Fruit fly (Drosophila melanogaster): ENCODE data around the gene p38c.

Gene p38c

dm6 chr3R:24161173-24161811 is 11.3 kb upstream of the p38c start, which contains the start of the genes Myo95E and TBC1d7 (continued):
- TF ChIP-seq CG7357 (GFP tag; IDR thresholded peaks at IDR 0.05) (peak; percentile 89), Antp (GFP tag; optimal IDR thresholded peaks at IDR 0.05) (peak; percentile 27), CG42726 (GFP tag; IDR thresholded peaks at IDR 0.05; ENCODE audit: partially characterized antibody) (0 out of 2 replicates have a peak, but pooled peaks have one; percentile 35), CG6175 (GFP tag; IDR thresholded peaks at IDR 0.05) (peak; percentile 72), CG12299 (tag; optimal IDR thresholded peaks at IDR 0.05) (peak; percentile 79), Asciz (GFP tag; optimal IDR thresholded peaks at IDR 0.05) (no peak), Lhr (GFP tag; optimal IDR thresholded peaks at IDR 0.05) (no peak), Jarid2 (GFP tag; optimal IDR thresholded peaks at IDR 0.05) (no peak), Bteb2 (GFP tag; optimal IDR thresholded peaks at IDR 0.05) (no peak), CG14667 (GFP tag; IDR thresholded peaks at IDR 0.05) (peak; percentile 95), gfzf (GFP tag; optimal IDR thresholded peaks at IDR 0.05) (no peak), CG13775 (GFP tag; optimal IDR thresholded peaks at IDR 0.05) (peak; percentile 88), tap (tag; optimal IDR thresholded peaks at IDR 0.05) (no peak), Eip74EF (GFP tag; optimal IDR thresholded peaks at IDR 0.05) (no peak), CG4328 (GFP tag; optimal IDR thresholded peaks at IDR 0.05) (peak; percentile 54), inv (GFP tag; IDR thresholded peaks at IDR 0.05; ENCODE audit: partially characterized antibody) (peak; percentile 62), hbn (GFP tag; IDR thresholded peaks at IDR 0.05; ENCODE audit: partially characterized antibody) (peak; percentile 64), Rx (GFP tag; IDR thresholded peaks at IDR 0.05) (peak; percentile 81), CG18476 (GFP tag; optimal IDR thresholded peaks at IDR 0.05) (peak; percentile 81), CG8765 (GFP tag; IDR thresholded peaks at IDR 0.05) (peak; percentile 78), CG15601 (tag; optimal IDR thresholded peaks at IDR 0.05) (no peak), her (GFP tag; optimal IDR thresholded peaks at IDR 0.05) (no peak), sens-2 (GFP tag; IDR thresholded peaks at IDR 0.05) (peak; percentile 70; the same call in 1 of the 2 replicates), gt (GFP tag; IDR thresholded peaks at IDR 0.05) (peak; percentile 72), disco-r (GFP tag; optimal IDR thresholded peaks at IDR 0.05) (no peak), CG1529 (GFP tag; optimal IDR thresholded peaks at IDR 0.05) (no peak), CG10209 (GFP tag; optimal IDR thresholded peaks at IDR 0.05) (peak; percentile 87), Fer1 (GFP tag; optimal IDR thresholded peaks at IDR 0.05) (peak; percentile 83), nerfin-1 (tag; optimal IDR thresholded peaks at IDR 0.05) (peak; percentile 78), ken (GFP tag; IDR thresholded peaks at IDR 0.05) (peak; percentile 92), CG10321 (GFP tag; IDR thresholded peaks at IDR 0.05) (peak; percentile 69), HHEX (GFP tag; optimal IDR thresholded peaks at IDR 0.05) (peak; percentile 75), CG3838 (GFP tag; optimal IDR thresholded peaks at IDR 0.05) (peak; percentile 28), ewg (GFP tag; optimal IDR thresholded peaks at IDR 0.05) (peak; percentile 72), Mes4 (GFP tag; optimal IDR thresholded peaks at IDR 0.05) (no peak), CG14014 (GFP tag; IDR thresholded peaks at IDR 0.05) (peak; percentile 93), en (GFP tag; optimal IDR thresholded peaks at IDR 0.05) (no peak), mld (GFP tag; IDR thresholded peaks at IDR 0.05; ENCODE audit: partially characterized antibody) (no peak), CG31441 (GFP tag; IDR thresholded peaks at IDR 0.05) (no peak), B-H1 (GFP tag; IDR thresholded peaks at IDR 0.05) (peak; percentile 81), org-1 (GFP tag; optimal IDR thresholded peaks at IDR 0.05) (peak; percentile 67), kay (GFP tag; optimal IDR thresholded peaks at IDR 0.05) (peak; percentile 81), CG1024 (GFP tag; IDR thresholded peaks at IDR 0.05) (peak; percentile 86), HLH4C (GFP tag; IDR thresholded peaks at IDR 0.05; ENCODE audit: partially characterized antibody) (peak; percentile 55; the same call in 1 of the 3 replicates), CG8478 (optimal IDR thresholded peaks at IDR 0.05) (no peak), Mrtf (GFP tag; IDR thresholded peaks at IDR 0.05) (peak; percentile 73; the same call in 2 of the 3 replicates), CG9797 (GFP tag; optimal IDR thresholded peaks at IDR 0.05) (peak; percentile 46), CG7963 (GFP tag; IDR thresholded peaks at IDR 0.05; ENCODE audit: partially characterized antibody) (0 out of 3 replicates have a peak, but pooled peaks have one; percentile 11), CG10979 (tag; optimal IDR thresholded peaks at IDR 0.05) (peak; percentile 86)

Data from whole organism, embryonic.